Fruit fly (Drosophila melanogaster) whole organism, embryonic: ENCODE data around the gene Atg14.

ENCODE experiments used
- Asciz ChIP-seq: fragments of 200-800 bp; sonication (Bioruptor generic); optimal IDR thresholded peaks from 2 replicates; lab custom pipeline; 2017; ENCODE audit warnings: missing biosample characterization, mild to moderate bottlenecking, missing genetic modification characterization, missing genetic modification reagents
- Awh ChIP-seq: fragments of 200-800 bp; sonication (Bioruptor generic); IDR thresholded peaks from 2 replicates; pipeline ENCODE4, ENCODE4 v1.3.6; 2022; ENCODE audit warnings: missing biosample characterization, missing genetic modification characterization
- BtbVII ChIP-seq: fragments of 200-800 bp; sonication (Bioruptor generic); optimal IDR thresholded peaks from 3 replicates; lab custom pipeline; 2017; ENCODE audit warnings: missing biosample characterization, mild to moderate bottlenecking, missing genetic modification characterization
- CG10274 ChIP-seq: fragments of 200-800 bp; sonication (Bioruptor generic); optimal IDR thresholded peaks from 3 replicates; lab custom pipeline; 2017; ENCODE audit warnings: missing biosample characterization, mild to moderate bottlenecking, missing genetic modification characterization
- CG11247 ChIP-seq: fragments of 200-800 bp; sonication (Bioruptor generic); IDR thresholded peaks from 2 replicates; pipeline ENCODE4 v1.3.6; 2022; ENCODE audit warnings: missing biosample characterization, missing genetic modification characterization
- CG11695 ChIP-seq: fragments of 200-800 bp; sonication (Bioruptor generic); IDR thresholded peaks from 3 replicates; pipeline ENCODE4 v1.3.6; 2022; ENCODE audit warnings: missing biosample characterization, missing genetic modification characterization
- CG12659 ChIP-seq: fragments of 200-800 bp; sonication (Bioruptor generic); optimal IDR thresholded peaks from 3 replicates; lab custom pipeline; 2017; ENCODE audit warnings: mild to moderate bottlenecking, missing biosample characterization, missing genetic modification reagents, missing genetic modification characterization
- CG13424 ChIP-seq: fragments of 200-800 bp; sonication (Bioruptor generic); optimal IDR thresholded peaks from 2 replicates; lab custom pipeline; 2019; ENCODE audit warnings: missing biosample characterization, mild to moderate bottlenecking, missing genetic modification characterization, moderate library complexity
- CG14050 ChIP-seq: fragments of 200-800 bp; sonication (Bioruptor generic); IDR thresholded peaks from 3 replicates; pipeline ENCODE4 v1.3.6; 2022; ENCODE audit warnings: missing biosample characterization, missing genetic modification characterization
- CG16863 ChIP-seq: fragments of 200-800 bp; sonication (Bioruptor generic); optimal IDR thresholded peaks from 3 replicates; lab custom pipeline; 2016; ENCODE audit warnings: missing biosample characterization, missing genetic modification characterization
- CG18764 ChIP-seq: fragments of 200-800 bp; sonication (Bioruptor generic); optimal IDR thresholded peaks from 3 replicates; lab custom pipeline; 2016; ENCODE audit warnings: missing biosample characterization, missing genetic modification characterization
- CG30431 ChIP-seq: fragments of 200-800 bp; sonication (Bioruptor generic); optimal IDR thresholded peaks from 2 replicates; lab custom pipeline; 2017; ENCODE audit warnings: missing biosample characterization, missing genetic modification characterization
- CG33213 ChIP-seq: fragments of 200-800 bp; sonication (Bioruptor generic); optimal IDR thresholded peaks from 3 replicates; lab custom pipeline; 2016; ENCODE audit warnings: missing biosample characterization, missing genetic modification characterization
- CG33557 ChIP-seq: fragments of 200-800 bp; sonication (Bioruptor generic); optimal IDR thresholded peaks from 2 replicates; lab custom pipeline; 2019; ENCODE audit warnings: missing biosample characterization, mild to moderate bottlenecking, missing genetic modification characterization, moderate library complexity
- CG3407 ChIP-seq: fragments of 200-800 bp; sonication (Bioruptor generic); optimal IDR thresholded peaks from 2 replicates; lab custom pipeline; 2018; ENCODE audit warnings: missing biosample characterization, mild to moderate bottlenecking, missing genetic modification characterization
- CG4328 ChIP-seq: fragments of 200-800 bp; sonication (Bioruptor generic); optimal IDR thresholded peaks from 3 replicates; lab custom pipeline; 2017; ENCODE audit warnings: missing biosample characterization, missing genetic modification reagents, missing genetic modification characterization
- CG4424 ChIP-seq: fragments of 200-800 bp; sonication (Bioruptor generic); optimal IDR thresholded peaks from 3 replicates; lab custom pipeline; 2016; ENCODE audit warnings: missing biosample characterization, missing genetic modification characterization
- CG5180 ChIP-seq: fragments of 200-800 bp; sonication (Bioruptor generic); optimal IDR thresholded peaks from 3 replicates; lab custom pipeline; 2017; ENCODE audit warnings: missing biosample characterization, missing genetic modification characterization, mild to moderate bottlenecking, moderate library complexity, missing genetic modification reagents
- CG5953 ChIP-seq: fragments of 200-800 bp; sonication (Bioruptor generic); IDR thresholded peaks from 2 replicates; pipeline ENCODE4 v1.3.6; 2022; ENCODE audit warnings: missing biosample characterization, missing genetic modification characterization
- CG6654 ChIP-seq: fragments of 200-800 bp; sonication (Bioruptor generic); optimal IDR thresholded peaks from 2 replicates; lab custom pipeline; 2017; ENCODE audit warnings: missing biosample characterization, mild to moderate bottlenecking, missing genetic modification characterization
- CG7963 ChIP-seq: fragments of 200-800 bp; sonication (Bioruptor generic); IDR thresholded peaks from 3 replicates; pipeline ENCODE4 v1.3.6; 2022; ENCODE audit warnings: missing biosample characterization, missing genetic modification characterization; ENCODE audit not compliant: partially characterized antibody
- CG8281 ChIP-seq: fragments of 200-800 bp; sonication (Bioruptor generic); optimal IDR thresholded peaks from 2 replicates; lab custom pipeline; 2018; ENCODE audit warnings: missing biosample characterization, mild to moderate bottlenecking, missing genetic modification characterization, moderate library complexity
- CG8290 ChIP-seq, 3 experiments: fragments of 200-800 bp; sonication (Bioruptor generic); optimal IDR thresholded peaks; 2 replicates each; lab custom pipeline; 2016 to 2019; ENCODE audit warnings: missing biosample characterization in 3 of 3, missing genetic modification characterization in 3 of 3, mild to moderate bottlenecking in 2 of 3, moderate library complexity in 1 of 3
- CG8924 ChIP-seq: fragments of 200-800 bp; optimal IDR thresholded peaks from 3 replicates; lab custom pipeline; 2019; ENCODE audit warnings: missing biosample characterization, mild to moderate bottlenecking, missing genetic modification characterization, moderate library complexity
- Dad ChIP-seq: fragments of 200-800 bp; sonication (Bioruptor generic); optimal IDR thresholded peaks from 3 replicates; lab custom pipeline; 2016; ENCODE audit warnings: missing biosample characterization, missing genetic modification characterization
- Dfd ChIP-seq, 2 experiments: fragments of >200 bp; optimal IDR thresholded peaks; 2 replicates each; lab custom pipeline; 2017; ENCODE audit warnings: missing biosample characterization in 2 of 2, missing genetic modification characterization in 2 of 2
- Dip2 ChIP-seq: fragments of 200-800 bp; sonication (Bioruptor generic); IDR thresholded peaks from 2 replicates; pipeline ENCODE4 v1.3.6; 2022; ENCODE audit warnings: missing biosample characterization, missing genetic modification characterization
- ERR ChIP-seq: fragments of 200-800 bp; sonication (Bioruptor generic); optimal IDR thresholded peaks from 2 replicates; lab custom pipeline; 2016; ENCODE audit warnings: missing biosample characterization, missing genetic modification characterization
- Hmr ChIP-seq: fragments of 200-800 bp; sonication (Bioruptor generic); optimal IDR thresholded peaks from 3 replicates; lab custom pipeline; 2017; ENCODE audit warnings: mild to moderate bottlenecking, missing biosample characterization, missing genetic modification reagents, missing genetic modification characterization
- Hr39 ChIP-seq: fragments of >200 bp; optimal IDR thresholded peaks from 2 replicates; lab custom pipeline; 2017
- Med ChIP-seq: fragments of 200-800 bp; sonication (Bioruptor generic); peaks from one replicate; lab custom pipeline; 2016; ENCODE audit warnings: missing biosample characterization, missing genetic modification characterization, mild to moderate bottlenecking, inconsistent platforms, moderate library complexity
- NC2α ChIP-seq: fragments of 200-800 bp; sonication (Bioruptor generic); optimal IDR thresholded peaks from 2 replicates; lab custom pipeline; 2016; ENCODE audit warnings: missing biosample characterization, missing genetic modification characterization
- Rfx ChIP-seq: fragments of 200-800 bp; sonication (Bioruptor generic); IDR thresholded peaks from 2 replicates; pipeline ENCODE4 v1.3.6; 2022; ENCODE audit warnings: missing biosample characterization, missing genetic modification characterization
- Rx ChIP-seq: fragments of 200-800 bp; sonication (Bioruptor generic); IDR thresholded peaks from 2 replicates; pipeline ENCODE4 v1.3.6; 2022; ENCODE audit warnings: missing biosample characterization, missing genetic modification characterization
- Sox102F ChIP-seq: fragments of 200-800 bp; sonication (Bioruptor generic); optimal IDR thresholded peaks from 2 replicates; lab custom pipeline; 2018; ENCODE audit warnings: missing biosample characterization, mild to moderate bottlenecking, missing genetic modification characterization, moderate library complexity
- Stat92E ChIP-seq, 3 experiments: fragments of >200 bp in 2 of 3; fragments of 200-800 bp in 1 of 3; sonication (Bioruptor generic) in 1 of 3; optimal IDR thresholded peaks; 2 replicates each; lab custom pipeline; 2017 to 2019; ENCODE audit warnings: missing biosample characterization in 3 of 3, missing genetic modification characterization in 3 of 3, mild to moderate bottlenecking in 1 of 3, moderate library complexity in 1 of 3
- Usf ChIP-seq: fragments of 200-800 bp; sonication (Bioruptor generic); optimal IDR thresholded peaks from 2 replicates; lab custom pipeline; 2017; ENCODE audit warnings: missing genotype, missing biosample characterization, missing genetic modification characterization
- YL-1 ChIP-seq: fragments of 200-800 bp; sonication (Bioruptor generic); optimal IDR thresholded peaks from 3 replicates; lab custom pipeline; 2017; ENCODE audit warnings: missing biosample characterization, mild to moderate bottlenecking, missing genetic modification characterization
- bab2 ChIP-seq: fragments of 200-800 bp; sonication (Bioruptor generic); optimal IDR thresholded peaks from 2 replicates; lab custom pipeline; 2016; ENCODE audit warnings: missing biosample characterization, missing genetic modification characterization
- cad ChIP-seq: fragments of >200 bp; optimal IDR thresholded peaks from 2 replicates; lab custom pipeline; 2017; ENCODE audit warnings: missing biosample characterization, missing genetic modification characterization
- dan ChIP-seq: fragments of 200-800 bp; sonication (Bioruptor generic); IDR thresholded peaks from 2 replicates; pipeline ENCODE4 v1.3.6; 2022; ENCODE audit warnings: missing biosample characterization, missing genetic modification characterization
- ems ChIP-seq: fragments of 200-800 bp; sonication (Bioruptor generic); optimal IDR thresholded peaks from 3 replicates; lab custom pipeline; 2016; ENCODE audit warnings: missing biosample characterization, missing genetic modification characterization
- eve ChIP-seq, 2 experiments: fragments of >200 bp; optimal IDR thresholded peaks; 2 replicates each; lab custom pipeline; 2017; ENCODE audit warnings: missing biosample characterization in 2 of 2, missing genetic modification characterization in 2 of 2
- lov ChIP-seq, 2 experiments: fragments of 200-800 bp in 1 of 2; fragments of >200 bp in 1 of 2; sonication (Bioruptor generic) in 1 of 2; IDR thresholded peaks in 1 of 2; optimal IDR thresholded peaks in 1 of 2; 2 replicates in 1 of 2; 3 replicates in 1 of 2; pipeline versions ENCODE4 v1.3.6 to Lab custom; 2017 to 2022; ENCODE audit warnings: missing biosample characterization in 1 of 2, missing genetic modification characterization in 1 of 2
- odd ChIP-seq: fragments of 200-800 bp; sonication (Bioruptor generic); optimal IDR thresholded peaks from 2 replicates; lab custom pipeline; 2017; ENCODE audit warnings: missing biosample characterization, mild to moderate bottlenecking, missing genetic modification characterization
- pb ChIP-seq: fragments of 200-800 bp; sonication (Bioruptor generic); optimal IDR thresholded peaks from 3 replicates; lab custom pipeline; 2016; ENCODE audit warnings: missing biosample characterization, missing genetic modification characterization
- pum ChIP-seq: fragments of 200-800 bp; sonication (Bioruptor generic); optimal IDR thresholded peaks from 2 replicates; lab custom pipeline; 2016; ENCODE audit warnings: missing biosample characterization, missing genetic modification characterization
- ranshi ChIP-seq: fragments of 200-800 bp; sonication (Bioruptor generic); IDR thresholded peaks from 2 replicates; pipeline ENCODE4 v1.3.6; 2022; ENCODE audit warnings: missing biosample characterization, missing genetic modification characterization
- run ChIP-seq: fragments of 200-800 bp; sonication (Bioruptor generic); optimal IDR thresholded peaks from 3 replicates; lab custom pipeline; 2018; ENCODE audit warnings: missing biosample characterization, mild to moderate bottlenecking, missing genetic modification characterization
- sqz ChIP-seq: fragments of 200-800 bp; sonication (Bioruptor generic); optimal IDR thresholded peaks from 3 replicates; lab custom pipeline; 2018; ENCODE audit warnings: missing biosample characterization, mild to moderate bottlenecking, missing genetic modification characterization
- zen ChIP-seq: fragments of 200-800 bp; sonication (Bioruptor generic); optimal IDR thresholded peaks from 3 replicates; lab custom pipeline; 2018; ENCODE audit warnings: missing biosample characterization, mild to moderate bottlenecking, missing genetic modification characterization, moderate library complexity

Gene Atg14

DNA sequence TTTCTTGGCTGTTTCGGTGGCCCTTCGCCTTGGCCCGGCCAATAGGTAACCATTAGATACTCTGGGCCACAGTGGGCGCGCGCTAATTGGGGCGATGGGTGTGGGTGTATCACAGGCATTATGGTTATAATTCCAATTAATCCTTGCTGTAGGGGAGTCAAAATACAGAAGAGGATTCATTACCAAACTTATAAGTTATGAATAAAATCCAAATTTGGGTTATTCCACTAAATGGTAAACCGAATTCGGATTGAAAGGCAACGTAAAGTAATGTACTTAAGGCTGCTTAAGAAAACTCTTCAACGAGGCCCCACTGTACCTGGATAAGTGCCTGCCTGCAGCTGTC lies 26.6 kb upstream of the Atg14 start (continued):
- TF ChIP-seq Usf (GFP tag; lab: Kevin White, UChicago) (no peak), zen (tag; lab: Kevin White, UChicago) (peak; percentile 33), pb (GFP tag; lab: Kevin White, UChicago) (peak; percentile 8), CG14050 (GFP tag; lab: Robert Waterston, UW) (0 out of 3 replicates have a peak, but pooled peaks have one; percentile 10), CG13424 (tag; lab: Kevin White, UChicago) (no peak), CG7963 (GFP tag; lab: Robert Waterston, UW) (no peak), Stat92E (GFP tag; optimal IDR thresholded peaks at IDR 0.05; lab: Kevin White, UChicago) (no peak), CG16863 (GFP tag; lab: Kevin White, UChicago) (no peak), BtbVII (GFP tag; lab: Kevin White, UChicago) (peak; percentile 48), CG12659 (GFP tag; lab: Kevin White, UChicago) (no peak), sqz (GFP tag; lab: Kevin White, UChicago) (no peak), cad (GFP tag; lab: Kevin White, UChicago) (no peak), Dad (GFP tag; lab: Kevin White, UChicago) (no peak), pum (GFP tag; lab: Kevin White, UChicago) (peak; percentile 0), Rfx (peak; percentile 64), CG10274 (peak; percentile 20), CG5953 (GFP tag; lab: Robert Waterston, UW) (no peak), Med (GFP tag; lab: Kevin White, UChicago) (peak; percentile 85), Rx (no peak), CG5180 (GFP tag; lab: Kevin White, UChicago) (no peak), CG33557 (GFP tag; lab: Kevin White, UChicago) (no peak), Dfd (GFP tag; optimal IDR thresholded peaks at IDR 0.05; lab: Kevin White, UChicago) (no peak), CG18764 (GFP tag; lab: Kevin White, UChicago) (peak; percentile 36), lov (optimal IDR thresholded peaks at IDR 0.05; lab: Kevin White, UChicago) (no peak), lov (GFP tag; IDR thresholded peaks at IDR 0.05; lab: Robert Waterston, UW) (no peak), Awh (0 out of 2 replicates have a peak, but pooled peaks have one; percentile 53), CG30431 (GFP tag; lab: Kevin White, UChicago) (no peak), YL-1 (GFP tag; lab: Kevin White, UChicago) (no peak), CG8924 (tag; lab: Kevin White, UChicago) (peak; percentile 30), ERR (GFP tag; lab: Kevin White, UChicago) (no peak), CG4328 (no peak), CG6654 (GFP tag; lab: Kevin White, UChicago) (no peak), odd (no peak), CG8281 (tag; lab: Kevin White, UChicago) (no peak), Dip2 (GFP tag; lab: Robert Waterston, UW) (no peak), CG4424 (GFP tag; lab: Kevin White, UChicago) (peak; percentile 43), Asciz (peak; percentile 55), CG11695 (GFP tag; lab: Robert Waterston, UW) (peak; percentile 54; the same call in 2 of the 3 replicates), bab2 (GFP tag; lab: Kevin White, UChicago) (peak; percentile 56), eve (GFP tag; optimal IDR thresholded peaks at IDR 0.05; lab: Kevin White, UChicago) (no peak), ems (GFP tag; lab: Kevin White, UChicago) (no peak), run (tag; lab: Kevin White, UChicago) (peak; percentile 21), CG11247 (GFP tag; lab: Robert Waterston, UW) (0 out of 2 replicates have a peak, but pooled peaks have one; percentile 38), CG8290 (GFP tag; optimal IDR thresholded peaks at IDR 0.05; lab: Kevin White, UChicago) (no peak), CG8290 (tag; optimal IDR thresholded peaks at IDR 0.05; lab: Kevin White, UChicago) (no peak), Sox102F (no peak), ranshi (GFP tag; lab: Robert Waterston, UW) (peak; percentile 42; the same call in 1 of the 2 replicates), CG33213 (GFP tag; lab: Kevin White, UChicago) (no peak), dan (GFP tag; lab: Robert Waterston, UW) (no peak), CG3407 (no peak), NC2α (GFP tag; lab: Kevin White, UChicago) (no peak), Hmr (GFP tag; lab: Kevin White, UChicago) (peak; percentile 14), Hr39 (lab: Kevin White, UChicago) (no peak)
